Worm (Caenorhabditis elegans) whole organism, early embryonic: ENCODE results near the gene C44H9.5.
"Not testable (repeated sequence)": the region's sequence is repeated elsewhere in the genome, so short reads cannot be mapped to it uniquely, and the experiment has no call there.

ENCODE experiments used
- B0310.2 ChIP-seq: sonication (generic microtip); optimal IDR thresholded peaks from 2 replicates; lab custom pipeline; 2016; ENCODE audit warnings: mild to moderate bottlenecking, missing genetic modification characterization, missing compliant biosample characterization
- F13C5.2 ChIP-seq: sonication (generic microtip); optimal IDR thresholded peaks from 2 replicates; lab custom pipeline; 2017; ENCODE audit warnings: mild to moderate bottlenecking, missing genetic modification characterization, inconsistent platforms, missing compliant biosample characterization
- aly-1 ChIP-seq: sonication (generic microtip); optimal IDR thresholded peaks from 2 replicates; lab custom pipeline; 2016; ENCODE audit warnings: missing genetic modification characterization, missing compliant biosample characterization
- ama-1 ChIP-seq: fragments of 150-350 bp; optimal IDR thresholded peaks from 2 replicates; lab custom pipeline; 2014
- ceh-13 ChIP-seq: fragments of 200-800 bp; sonication (Bioruptor generic); optimal IDR thresholded peaks from 2 replicates; lab custom pipeline; 2018; ENCODE audit warnings: mild to moderate bottlenecking, missing genetic modification characterization, missing compliant biosample characterization
- ceh-36 ChIP-seq: sonication (generic microtip); optimal IDR thresholded peaks from 2 replicates; lab custom pipeline; 2016; ENCODE audit warnings: missing genetic modification characterization, inconsistent platforms, missing compliant biosample characterization
- ets-7 ChIP-seq: sonication (generic microtip); optimal IDR thresholded peaks from 2 replicates; lab custom pipeline; 2016; ENCODE audit warnings: missing genotype, missing genetic modification characterization, missing compliant biosample characterization
- flt-1 ChIP-seq: fragments of 200-800 bp; sonication (Bioruptor generic); IDR thresholded peaks from 2 replicates; pipeline ENCODE4 v1.3.6; 2022; ENCODE audit warnings: missing genetic modification characterization, missing compliant biosample characterization
- hmbx-1 ChIP-seq: sonication (generic microtip); optimal IDR thresholded peaks from 2 replicates; lab custom pipeline; 2016; ENCODE audit warnings: mild to moderate bottlenecking, missing genetic modification characterization, missing compliant biosample characterization
- hmg-4 ChIP-seq: fragments of 200-800 bp; sonication (Bioruptor generic); optimal IDR thresholded peaks from 2 replicates; lab custom pipeline; 2018; ENCODE audit warnings: mild to moderate bottlenecking, missing genetic modification characterization, missing compliant biosample characterization
- hnd-1 ChIP-seq: sonication (generic microtip); optimal IDR thresholded peaks from 2 replicates; lab custom pipeline; 2016; ENCODE audit warnings: missing genetic modification characterization, missing compliant biosample characterization
- pes-1 ChIP-seq: fragments of 200-800 bp; sonication (Bioruptor generic); IDR thresholded peaks from 2 replicates; pipeline ENCODE4 v1.3.6; 2022; ENCODE audit warnings: missing genetic modification reagents, missing genetic modification characterization, missing compliant biosample characterization
- scrt-1 ChIP-seq: fragments of 200-800 bp; sonication (Bioruptor generic); IDR thresholded peaks from 2 replicates; pipeline ENCODE4 v1.3.6; 2022; ENCODE audit warnings: missing genetic modification characterization, missing compliant biosample characterization
- sea-1 ChIP-seq: fragments of 200-800 bp; sonication (Bioruptor generic); conservative IDR thresholded peaks from 2 replicates; pipeline ENCODE4 v1.3.6; 2022; ENCODE audit warnings: missing genetic modification characterization, missing compliant biosample characterization
- tbx-11 ChIP-seq: fragments of 200-800 bp; sonication (Bioruptor generic); IDR thresholded peaks from 2 replicates; pipeline ENCODE4 v1.3.6; 2022; ENCODE audit warnings: missing genetic modification characterization, missing compliant biosample characterization
- tbx-37 ChIP-seq: fragments of 200-800 bp; sonication (Bioruptor generic); conservative IDR thresholded peaks from 2 replicates; pipeline ENCODE4 v1.3.6; 2022; ENCODE audit warnings: missing genetic modification reagents, missing genetic modification characterization, missing compliant biosample characterization
- tra-4 ChIP-seq: sonication (generic microtip); optimal IDR thresholded peaks from 2 replicates; lab custom pipeline; 2017; ENCODE audit warnings: missing genetic modification characterization, missing compliant biosample characterization

C44H9.5 gene

ce11 chrV:12869948-12870347 is 20.3 kb upstream of the C44H9.5 start, which contains the start of gene T07F10.3:
TSS of gene T07F10.3 (minus strand) at chrV:12870045.
- TF ChIP-seq ets-7 (tag; lab: Kevin White, UChicago) (no peak), hnd-1 (tag; lab: Kevin White, UChicago) (peak; percentile 53), ceh-13 (GFP tag; lab: Kevin White, UChicago) (no peak), B0310.2 (tag; lab: Kevin White, UChicago) (no peak), tbx-11 (GFP tag; lab: Robert Waterston, UW) (no peak), flt-1 (GFP tag; lab: Robert Waterston, UW) (peak; percentile 57), F13C5.2 (tag; lab: Kevin White, UChicago) (peak; percentile 26), scrt-1 (GFP tag; lab: Robert Waterston, UW) (no peak), ceh-36 (tag; lab: Kevin White, UChicago) (no peak), pes-1 (no peak), tra-4 (tag; lab: Kevin White, UChicago) (no peak), ama-1 (lab: Kevin White, UChicago) (no peak), tbx-37 (GFP tag; lab: Robert Waterston, UW) (peak; percentile 96), sea-1 (peak; percentile 74; the same call in 1 of the 2 replicates), hmbx-1 (tag; lab: Kevin White, UChicago) (no peak), aly-1 (tag; lab: Kevin White, UChicago) (no peak), hmg-4 (GFP tag; lab: Kevin White, UChicago) (peak; percentile 57)

ce11 chrV:12867997-12868396 is 18.3 kb upstream of the C44H9.5 start, which contains the start of gene nspg-1:
TSS of gene nspg-1 (minus strand) at chrV:12868097.
- TF ChIP-seq aly-1 (tag; lab: Kevin White, UChicago): no peak
- no peak for TF ChIP-seq tbx-37 (GFP tag; lab: Robert Waterston, UW)
- TF ChIP-seq pes-1: no peak
- no peak for TF ChIP-seq B0310.2 (tag; lab: Kevin White, UChicago)
- no peak for TF ChIP-seq hmbx-1 (tag; lab: Kevin White, UChicago)
- TF ChIP-seq tra-4 (tag; lab: Kevin White, UChicago): no peak
- TF ChIP-seq hnd-1 (tag; lab: Kevin White, UChicago): no peak
- no peak for TF ChIP-seq scrt-1 (GFP tag; lab: Robert Waterston, UW)
- TF ChIP-seq ceh-36 (tag; lab: Kevin White, UChicago): no peak
- no peak for TF ChIP-seq ceh-13 (GFP tag; lab: Kevin White, UChicago)
- no peak for TF ChIP-seq flt-1 (GFP tag; lab: Robert Waterston, UW)
- no peak for TF ChIP-seq sea-1
- no peak for TF ChIP-seq ama-1 (lab: Kevin White, UChicago)
- no peak for TF ChIP-seq tbx-11 (GFP tag; lab: Robert Waterston, UW)
- no peak for TF ChIP-seq ets-7 (tag; lab: Kevin White, UChicago)
- TF ChIP-seq F13C5.2 (tag; lab: Kevin White, UChicago): no peak
- TF ChIP-seq hmg-4 (GFP tag; lab: Kevin White, UChicago): no peak

- not testable (repeated sequence) for TF ChIP-seq aly-1 (tag; lab: Kevin White, UChicago); ceh-36 (tag; lab: Kevin White, UChicago); tbx-11 (GFP tag; lab: Robert Waterston, UW)
Measured at ce11 chrV:12865615-12866014, 16.0 kb upstream of the C44H9.5 start, which contains the start of gene T07F10.5. TSS of gene T07F10.5 (plus strand) at chrV:12865915.

- TF ChIP-seq ets-7 (tag; lab: Kevin White, UChicago): no peak
- TF ChIP-seq ama-1 (lab: Kevin White, UChicago): no peak
- no peak for TF ChIP-seq pes-1
- no peak for TF ChIP-seq ceh-36 (tag; lab: Kevin White, UChicago)
- no peak for TF ChIP-seq F13C5.2 (tag; lab: Kevin White, UChicago)
- TF ChIP-seq aly-1 (tag; lab: Kevin White, UChicago): no peak
- no peak for TF ChIP-seq tbx-37 (GFP tag; lab: Robert Waterston, UW)
- TF ChIP-seq tra-4 (tag; lab: Kevin White, UChicago): no peak
- TF ChIP-seq tbx-11 (GFP tag; lab: Robert Waterston, UW): no peak
- no peak for TF ChIP-seq hmg-4 (GFP tag; lab: Kevin White, UChicago)
- TF ChIP-seq B0310.2 (tag; lab: Kevin White, UChicago): no peak
- TF ChIP-seq scrt-1 (GFP tag; lab: Robert Waterston, UW): no peak
Measured at ce11 chrV:12859144-12859543, 9.5 kb upstream of the C44H9.5 start, which contains the start of gene anp-1. TSS of gene anp-1 (plus strand) at chrV:12859444.

- TF ChIP-seq hmg-4 (GFP tag; lab: Kevin White, UChicago) (no peak), scrt-1 (GFP tag; lab: Robert Waterston, UW) (no peak), B0310.2 (tag; lab: Kevin White, UChicago) (no peak), hnd-1 (tag; lab: Kevin White, UChicago) (no peak), pes-1 (no peak), hmbx-1 (tag; lab: Kevin White, UChicago) (no peak), ets-7 (tag; lab: Kevin White, UChicago) (no peak), sea-1 (no peak), flt-1 (GFP tag; lab: Robert Waterston, UW) (no peak), tbx-37 (GFP tag; lab: Robert Waterston, UW) (no peak), ceh-13 (GFP tag; lab: Kevin White, UChicago) (no peak), F13C5.2 (tag; lab: Kevin White, UChicago) (no peak), tbx-11 (GFP tag; lab: Robert Waterston, UW) (no peak)
Measured at ce11 chrV:12854766-12855165, 5.1 kb upstream of the C44H9.5 start, which contains the start of gene C44H9.7. TSS of gene C44H9.7 (minus strand) at chrV:12854866.

ce11 chrV:12852355-12852754 is 2.7 kb upstream of the C44H9.5 start:
- TF ChIP-seq aly-1 (tag; lab: Kevin White, UChicago): no peak

- no peak for TF ChIP-seq flt-1 (GFP tag; lab: Robert Waterston, UW)
- no peak for TF ChIP-seq pes-1
- TF ChIP-seq tbx-11 (GFP tag; lab: Robert Waterston, UW): no peak
- no peak for TF ChIP-seq scrt-1 (GFP tag; lab: Robert Waterston, UW)
- TF ChIP-seq tra-4 (tag; lab: Kevin White, UChicago): no peak
- TF ChIP-seq ets-7 (tag; lab: Kevin White, UChicago): no peak
- no peak for TF ChIP-seq tbx-37 (GFP tag; lab: Robert Waterston, UW)
- TF ChIP-seq ceh-13 (GFP tag; lab: Kevin White, UChicago): no peak
- no peak for TF ChIP-seq B0310.2 (tag; lab: Kevin White, UChicago)
- TF ChIP-seq hmg-4 (GFP tag; lab: Kevin White, UChicago): no peak
- TF ChIP-seq sea-1: no peak
- no peak for TF ChIP-seq hnd-1 (tag; lab: Kevin White, UChicago)
- TF ChIP-seq hmbx-1 (tag; lab: Kevin White, UChicago): no peak
Measured at ce11 chrV:12845247-12845646, 4.4 kb downstream of the C44H9.5 start, which contains the start of gene C44H9.6. TSS of gene C44H9.6 (minus strand) at chrV:12845347.
